Fruit fly (Drosophila melanogaster) whole organism, embryonic: ENCODE results near the gene Snx6.

Experiments used
- Atf-2 ChIP-seq: fragments of 200-800 bp; sonication (Bioruptor generic); optimal IDR thresholded peaks from 2 replicates; lab custom pipeline; 2016; ENCODE audit warnings: missing biosample characterization, missing genetic modification characterization
- Blimp-1 ChIP-seq: fragments of 200-800 bp; sonication (Bioruptor generic); optimal IDR thresholded peaks from 3 replicates; lab custom pipeline; 2018; ENCODE audit warnings: missing biosample characterization, missing genetic modification characterization, mild to moderate bottlenecking, moderate library complexity, missing genetic modification reagents
- BtbVII ChIP-seq: fragments of 200-800 bp; sonication (Bioruptor generic); optimal IDR thresholded peaks from 3 replicates; lab custom pipeline; 2017; ENCODE audit warnings: missing biosample characterization, mild to moderate bottlenecking, missing genetic modification characterization
- CG10147 ChIP-seq: fragments of 200-800 bp; sonication (Bioruptor generic); optimal IDR thresholded peaks from 2 replicates; lab custom pipeline; 2019; ENCODE audit warnings: missing biosample characterization, mild to moderate bottlenecking, missing genetic modification characterization, moderate library complexity
- CG10267 ChIP-seq: fragments of 200-800 bp; sonication (Bioruptor generic); optimal IDR thresholded peaks from 2 replicates; lab custom pipeline; 2018; ENCODE audit warnings: missing biosample characterization, mild to moderate bottlenecking, missing genetic modification characterization, moderate library complexity
- CG10543 ChIP-seq: fragments of 200-800 bp; sonication (Bioruptor generic); optimal IDR thresholded peaks from 3 replicates; lab custom pipeline; 2017; ENCODE audit warnings: missing biosample characterization, mild to moderate bottlenecking, missing genetic modification characterization, moderate library complexity
- CG12219 ChIP-seq: fragments of 200-800 bp; sonication (Bioruptor generic); optimal IDR thresholded peaks from 3 replicates; lab custom pipeline; 2018; ENCODE audit warnings: missing biosample characterization, mild to moderate bottlenecking, missing genetic modification characterization
- CG12659 ChIP-seq: fragments of 200-800 bp; sonication (Bioruptor generic); optimal IDR thresholded peaks from 3 replicates; lab custom pipeline; 2017; ENCODE audit warnings: mild to moderate bottlenecking, missing biosample characterization, missing genetic modification reagents, missing genetic modification characterization
- CG12769 ChIP-seq: fragments of 200-800 bp; sonication (Bioruptor generic); optimal IDR thresholded peaks from 2 replicates; lab custom pipeline; 2019; ENCODE audit warnings: missing biosample characterization, mild to moderate bottlenecking, missing genetic modification characterization, moderate library complexity
- CG18476 ChIP-seq: fragments of 200-800 bp; sonication (Bioruptor generic); optimal IDR thresholded peaks from 2 replicates; lab custom pipeline; 2016; ENCODE audit warnings: missing biosample characterization, mild to moderate bottlenecking, missing genetic modification characterization
- CG2120 ChIP-seq: fragments of 200-800 bp; sonication (Bioruptor generic); optimal IDR thresholded peaks from 3 replicates; lab custom pipeline; 2016; ENCODE audit warnings: missing biosample characterization, missing genetic modification characterization
- CG30020 ChIP-seq: fragments of 200-800 bp; optimal IDR thresholded peaks from 2 replicates; lab custom pipeline; 2019; ENCODE audit warnings: missing biosample characterization, mild to moderate bottlenecking, missing genetic modification characterization, moderate library complexity
- CG34376 ChIP-seq: fragments of 200-800 bp; sonication (Bioruptor generic); optimal IDR thresholded peaks from 2 replicates; lab custom pipeline; 2018; ENCODE audit warnings: missing biosample characterization, mild to moderate bottlenecking, missing genetic modification characterization
- CG4328 ChIP-seq: fragments of 200-800 bp; sonication (Bioruptor generic); optimal IDR thresholded peaks from 3 replicates; lab custom pipeline; 2017; ENCODE audit warnings: missing biosample characterization, missing genetic modification reagents, missing genetic modification characterization
- CG4820 ChIP-seq: fragments of 200-800 bp; sonication (Bioruptor generic); optimal IDR thresholded peaks from 3 replicates; lab custom pipeline; 2016; ENCODE audit warnings: missing biosample characterization, missing genetic modification characterization
- CG6254 ChIP-seq: fragments of 200-800 bp; sonication (Bioruptor generic); optimal IDR thresholded peaks from 3 replicates; lab custom pipeline; 2017; ENCODE audit warnings: mild to moderate bottlenecking, missing biosample characterization, missing genetic modification reagents, missing genetic modification characterization
- CG6654 ChIP-seq: fragments of 200-800 bp; sonication (Bioruptor generic); optimal IDR thresholded peaks from 2 replicates; lab custom pipeline; 2017; ENCODE audit warnings: missing biosample characterization, mild to moderate bottlenecking, missing genetic modification characterization
- CG7987 ChIP-seq: fragments of 200-800 bp; sonication (Bioruptor generic); optimal IDR thresholded peaks from 2 replicates; lab custom pipeline; 2018; ENCODE audit warnings: missing biosample characterization, mild to moderate bottlenecking, missing genetic modification characterization, moderate library complexity
- D19B ChIP-seq: fragments of 200-800 bp; sonication (Bioruptor generic); optimal IDR thresholded peaks from 2 replicates; lab custom pipeline; 2017; ENCODE audit warnings: missing biosample characterization, mild to moderate bottlenecking, missing genetic modification characterization
- Dek ChIP-seq: fragments of 200-800 bp; sonication (Bioruptor generic); optimal IDR thresholded peaks from 3 replicates; lab custom pipeline; 2019; ENCODE audit warnings: missing biosample characterization, mild to moderate bottlenecking, missing genetic modification characterization, moderate library complexity
- Hey ChIP-seq: fragments of 200-800 bp; sonication (Bioruptor generic); optimal IDR thresholded peaks from 3 replicates; lab custom pipeline; 2018; ENCODE audit warnings: missing biosample characterization, mild to moderate bottlenecking, missing genetic modification characterization
- Hmx ChIP-seq: fragments of 200-800 bp; sonication (Bioruptor generic); optimal IDR thresholded peaks from 2 replicates; lab custom pipeline; 2016; ENCODE audit warnings: missing biosample characterization, missing genetic modification characterization
- Hr78 ChIP-seq, 2 experiments: fragments of 200-800 bp in 1 of 2; fragments of >200 bp in 1 of 2; sonication (Bioruptor generic) in 1 of 2; optimal IDR thresholded peaks; 2 replicates each; lab custom pipeline; 2017 to 2019; ENCODE audit warnings: missing biosample characterization in 2 of 2, missing genetic modification characterization in 2 of 2, mild to moderate bottlenecking in 1 of 2, moderate library complexity in 1 of 2
- Lhr ChIP-seq: fragments of 200-800 bp; sonication (Bioruptor generic); optimal IDR thresholded peaks from 3 replicates; lab custom pipeline; 2017; ENCODE audit warnings: mild to moderate bottlenecking, missing biosample characterization, missing genetic modification reagents, missing genetic modification characterization
- Med ChIP-seq: fragments of 200-800 bp; sonication (Bioruptor generic); peaks from one replicate; lab custom pipeline; 2016; ENCODE audit warnings: missing biosample characterization, missing genetic modification characterization, mild to moderate bottlenecking, inconsistent platforms, moderate library complexity
- Tbp ChIP-seq: fragments of >200 bp; optimal IDR thresholded peaks from 2 replicates; lab custom pipeline; 2018; ENCODE audit warnings: missing biosample characterization, missing genetic modification characterization
- bcd ChIP-seq: fragments of 200-800 bp; sonication (Bioruptor generic); optimal IDR thresholded peaks from 2 replicates; lab custom pipeline; 2017; ENCODE audit warnings: missing biosample characterization, mild to moderate bottlenecking, missing genetic modification characterization
- btn ChIP-seq: fragments of 200-800 bp; sonication (Bioruptor generic); optimal IDR thresholded peaks from 2 replicates; lab custom pipeline; 2016; ENCODE audit warnings: missing biosample characterization, missing genetic modification characterization
- caup ChIP-seq: fragments of 200-800 bp; sonication (Bioruptor generic); optimal IDR thresholded peaks from 3 replicates; lab custom pipeline; 2017; ENCODE audit warnings: missing biosample characterization, mild to moderate bottlenecking, missing genetic modification characterization, moderate library complexity; ENCODE audit not compliant: severe bottlenecking
- chinmo ChIP-seq: fragments of 200-800 bp; sonication (Bioruptor generic); IDR thresholded peaks from 4 replicates; pipeline ENCODE4 v1.3.6; 2022; ENCODE audit warnings: missing biosample characterization, missing genetic modification characterization; ENCODE audit not compliant: partially characterized antibody
- chn ChIP-seq: fragments of 200-800 bp; sonication (Bioruptor generic); optimal IDR thresholded peaks from 2 replicates; lab custom pipeline; 2016; ENCODE audit warnings: missing biosample characterization, missing genetic modification characterization
- ci ChIP-seq: fragments of 200-800 bp; sonication (Bioruptor generic); IDR thresholded peaks from 3 replicates; pipeline ENCODE4 v1.3.6; 2022; ENCODE audit warnings: missing biosample characterization, missing genetic modification characterization
- corto ChIP-seq: fragments of 200-800 bp; sonication (Bioruptor generic); optimal IDR thresholded peaks from 2 replicates; lab custom pipeline; 2016; ENCODE audit warnings: missing biosample characterization, mild to moderate bottlenecking, missing genetic modification characterization, moderate library complexity
- crol ChIP-seq: fragments of 200-800 bp; sonication (Bioruptor generic); IDR thresholded peaks from 2 replicates; pipeline ENCODE4 v1.3.6; 2022; ENCODE audit warnings: missing biosample characterization, missing genetic modification characterization
- dati ChIP-seq: fragments of 200-800 bp; sonication (Bioruptor generic); IDR thresholded peaks from 2 replicates; pipeline ENCODE4 v1.3.6; 2022; ENCODE audit warnings: missing biosample characterization, missing genetic modification characterization
- exex ChIP-seq: fragments of 200-800 bp; sonication (Bioruptor generic); optimal IDR thresholded peaks from 4 replicates; lab custom pipeline; 2018; ENCODE audit warnings: missing biosample characterization, mild to moderate bottlenecking, missing genetic modification characterization, moderate library complexity
- kah ChIP-seq: fragments of 200-800 bp; sonication (Bioruptor generic); optimal IDR thresholded peaks from 2 replicates; lab custom pipeline; 2018; ENCODE audit warnings: missing biosample characterization, mild to moderate bottlenecking, missing genetic modification characterization
- kni ChIP-seq: fragments of 200-800 bp; sonication (Bioruptor generic); optimal IDR thresholded peaks from 3 replicates; lab custom pipeline; 2017; ENCODE audit warnings: mild to moderate bottlenecking, missing biosample characterization, missing genetic modification reagents, missing genetic modification characterization
- mirr ChIP-seq: fragments of 200-800 bp; sonication (Bioruptor generic); optimal IDR thresholded peaks from 3 replicates; lab custom pipeline; 2018; ENCODE audit warnings: missing biosample characterization, mild to moderate bottlenecking, missing genetic modification characterization
- oc ChIP-seq: fragments of 200-800 bp; sonication (Bioruptor generic); optimal IDR thresholded peaks from 2 replicates; lab custom pipeline; 2018; ENCODE audit warnings: missing biosample characterization, mild to moderate bottlenecking, missing genetic modification characterization, moderate library complexity
- pb ChIP-seq: fragments of 200-800 bp; sonication (Bioruptor generic); optimal IDR thresholded peaks from 3 replicates; lab custom pipeline; 2016; ENCODE audit warnings: missing biosample characterization, missing genetic modification characterization
- repo ChIP-seq: fragments of 200-800 bp; sonication (Bioruptor generic); optimal IDR thresholded peaks from 2 replicates; lab custom pipeline; 2016; ENCODE audit warnings: missing biosample characterization, missing genetic modification characterization
- sd ChIP-seq: fragments of 200-800 bp; sonication (Bioruptor generic); optimal IDR thresholded peaks from 3 replicates; lab custom pipeline; 2018; ENCODE audit warnings: missing biosample characterization, mild to moderate bottlenecking, missing genetic modification characterization, moderate library complexity
- sim ChIP-seq: fragments of 200-800 bp; sonication (Bioruptor generic); IDR thresholded peaks from 2 replicates; pipeline ENCODE4 v1.3.6; 2022; ENCODE audit warnings: missing biosample characterization, missing genetic modification characterization
- slbo ChIP-seq: fragments of 200-800 bp; sonication (Bioruptor generic); IDR thresholded peaks from 2 replicates; pipeline ENCODE4 v1.3.6; 2022; ENCODE audit warnings: missing biosample characterization, missing genetic modification characterization
- sob ChIP-seq: fragments of 200-800 bp; sonication (Bioruptor generic); IDR thresholded peaks from 2 replicates; pipeline ENCODE4 v1.3.6; 2022; ENCODE audit warnings: missing biosample characterization, missing genetic modification characterization
- ssp ChIP-seq: fragments of 200-800 bp; sonication (Bioruptor generic); IDR thresholded peaks from 2 replicates; pipeline ENCODE4 v1.3.6; 2022; ENCODE audit warnings: missing biosample characterization, missing genetic modification characterization
- sug ChIP-seq: fragments of 200-800 bp; optimal IDR thresholded peaks from 2 replicates; lab custom pipeline; 2019; ENCODE audit warnings: missing biosample characterization, mild to moderate bottlenecking, missing genetic modification characterization, moderate library complexity
- unc-4 ChIP-seq: fragments of 200-800 bp; sonication (Bioruptor generic); IDR thresholded peaks from 2 replicates; pipeline ENCODE4 v1.3.6; 2022; ENCODE audit warnings: missing biosample characterization, missing genetic modification characterization; ENCODE audit not compliant: partially characterized antibody
- wdn ChIP-seq: fragments of 200-800 bp; sonication (Bioruptor generic); IDR thresholded peaks from 2 replicates; pipeline ENCODE4 v1.3.6; 2022; ENCODE audit warnings: missing biosample characterization, missing genetic modification characterization
- zen2 ChIP-seq: fragments of 200-800 bp; sonication (Bioruptor generic); IDR thresholded peaks from 3 replicates; pipeline ENCODE4 v1.3.6; 2022; ENCODE audit warnings: missing biosample characterization, missing genetic modification characterization; ENCODE audit not compliant: partially characterized antibody

The Snx6 gene

dm6 chr2L:8239032-8239650, 18.6 kb upstream of the Snx6 start (continued):
- TF ChIP-seq sob, result no peak
- no peak for TF ChIP-seq dati (GFP tag; lab: Robert Waterston, UW)
- TF ChIP-seq Dek (tag; lab: Kevin White, UChicago), result no peak
- TF ChIP-seq CG6254, result no peak
- TF ChIP-seq chn (GFP tag; lab: Kevin White, UChicago), result no peak
- TF ChIP-seq CG34376 (GFP tag; lab: Kevin White, UChicago), result peak; percentile 42
- peak; percentile 96 for TF ChIP-seq sd (tag; lab: Kevin White, UChicago)
- no peak for TF ChIP-seq CG18476 (GFP tag; lab: Kevin White, UChicago)
- TF ChIP-seq slbo (GFP tag; lab: Robert Waterston, UW), result no peak
- no peak for TF ChIP-seq ssp (GFP tag; lab: Robert Waterston, UW)
- no peak for TF ChIP-seq CG12219 (GFP tag; lab: Kevin White, UChicago)
- no peak for TF ChIP-seq sim (GFP tag; lab: Robert Waterston, UW)
- no peak for TF ChIP-seq CG2120 (GFP tag; lab: Kevin White, UChicago)
- no peak for TF ChIP-seq Hmx (GFP tag; lab: Kevin White, UChicago)
- TF ChIP-seq corto (GFP tag; lab: Kevin White, UChicago), result peak; percentile 18
- no peak for TF ChIP-seq wdn (GFP tag; lab: Robert Waterston, UW)
- TF ChIP-seq oc, result no peak
- no peak for TF ChIP-seq CG4328 (GFP tag; lab: Kevin White, UChicago)
- no peak for TF ChIP-seq unc-4 (GFP tag; lab: Robert Waterston, UW)
- peak; percentile 20 for TF ChIP-seq kni (GFP tag; lab: Kevin White, UChicago)
- TF ChIP-seq pb, result no peak
- no peak for TF ChIP-seq CG12659
- peak in 1 of 2 experiments; percentile 90 for TF ChIP-seq Hr78 (GFP tag; optimal IDR thresholded peaks at IDR 0.05; lab: Kevin White, UChicago)
- no peak for TF ChIP-seq CG4820 (GFP tag; lab: Kevin White, UChicago)
- TF ChIP-seq repo (GFP tag; lab: Kevin White, UChicago), result no peak
- no peak for TF ChIP-seq bcd
- TF ChIP-seq CG10267 (tag; lab: Kevin White, UChicago), result no peak
- TF ChIP-seq kah, result peak; percentile 88
- no peak for TF ChIP-seq Atf-2 (GFP tag; lab: Kevin White, UChicago)
- no peak for TF ChIP-seq ci (GFP tag; lab: Robert Waterston, UW)
- TF ChIP-seq Hey (tag; lab: Kevin White, UChicago), result peak; percentile 41
- no peak for TF ChIP-seq CG6654 (GFP tag; lab: Kevin White, UChicago)
- TF ChIP-seq caup, result no peak
- no peak for TF ChIP-seq D19B
- no peak for TF ChIP-seq zen2 (GFP tag; lab: Robert Waterston, UW)
- no peak for TF ChIP-seq btn (GFP tag; lab: Kevin White, UChicago)
- TF ChIP-seq Blimp-1 (GFP tag; lab: Kevin White, UChicago), result no peak

dm6 chr2L:8233571-8233970, 13.0 kb upstream of the Snx6 start:
- TF ChIP-seq CG12769 (tag; lab: Kevin White, UChicago), result peak; percentile 12
- TF ChIP-seq Tbp, result no peak
- peak; percentile 28 for TF ChIP-seq Med
- TF ChIP-seq CG30020 (tag; lab: Kevin White, UChicago), result no peak
- peak; percentile 48 for TF ChIP-seq CG10543 (GFP tag; lab: Kevin White, UChicago)
- peak; percentile 47; the same call in 1 of the 2 replicates for TF ChIP-seq crol (GFP tag; lab: Robert Waterston, UW)
- TF ChIP-seq Lhr, result no peak
- TF ChIP-seq sug (tag; lab: Kevin White, UChicago), result peak; percentile 22
- TF ChIP-seq CG7987 (GFP tag; lab: Kevin White, UChicago), result peak; percentile 23
- peak; percentile 30 for TF ChIP-seq BtbVII
- peak; percentile 2 for TF ChIP-seq exex (tag; lab: Kevin White, UChicago)
- peak; percentile 26 for TF ChIP-seq mirr (GFP tag; lab: Kevin White, UChicago)
- peak; percentile 3 for TF ChIP-seq CG10147 (GFP tag; lab: Kevin White, UChicago)
- TF ChIP-seq chinmo (GFP tag; lab: Robert Waterston, UW), result peak; percentile 92; the same call in 3 of the 4 replicates
